Fruit fly (Drosophila melanogaster) whole organism, embryonic: ENCODE results near the gene Oatp26F.

Experiments
- Awh ChIP-seq: fragments of 200-800 bp; sonication (Bioruptor generic); IDR thresholded peaks from 2 replicates; pipeline ENCODE4, ENCODE4 v1.3.6; 2022; ENCODE audit warnings: missing biosample characterization, missing genetic modification characterization
- BtbVII ChIP-seq: fragments of 200-800 bp; sonication (Bioruptor generic); optimal IDR thresholded peaks from 3 replicates; lab custom pipeline; 2017; ENCODE audit warnings: missing biosample characterization, mild to moderate bottlenecking, missing genetic modification characterization
- C15 ChIP-seq: fragments of 200-800 bp; sonication (Bioruptor generic); IDR thresholded peaks from 3 replicates; pipeline ENCODE4 v1.3.6; 2022; ENCODE audit warnings: missing biosample characterization, missing genetic modification characterization
- CG10274 ChIP-seq: fragments of 200-800 bp; sonication (Bioruptor generic); optimal IDR thresholded peaks from 3 replicates; lab custom pipeline; 2017; ENCODE audit warnings: missing biosample characterization, mild to moderate bottlenecking, missing genetic modification characterization
- CG10543 ChIP-seq: fragments of 200-800 bp; sonication (Bioruptor generic); optimal IDR thresholded peaks from 3 replicates; lab custom pipeline; 2017; ENCODE audit warnings: missing biosample characterization, mild to moderate bottlenecking, missing genetic modification characterization, moderate library complexity
- CG10565 ChIP-seq: fragments of 200-800 bp; sonication (Bioruptor generic); optimal IDR thresholded peaks from 3 replicates; lab custom pipeline; 2016; ENCODE audit warnings: missing biosample characterization, mild to moderate bottlenecking, missing genetic modification characterization
- CG10979 ChIP-seq: fragments of 200-800 bp; sonication (Bioruptor generic); optimal IDR thresholded peaks from 2 replicates; lab custom pipeline; 2018; ENCODE audit warnings: missing biosample characterization, mild to moderate bottlenecking, missing genetic modification characterization, moderate library complexity
- CG11085 ChIP-seq: fragments of 200-800 bp; sonication (Bioruptor generic); IDR thresholded peaks from 2 replicates; pipeline ENCODE4 v1.3.6; 2022; ENCODE audit warnings: missing biosample characterization, missing genetic modification characterization
- CG11695 ChIP-seq: fragments of 200-800 bp; sonication (Bioruptor generic); IDR thresholded peaks from 3 replicates; pipeline ENCODE4 v1.3.6; 2022; ENCODE audit warnings: missing biosample characterization, missing genetic modification characterization
- CG12769 ChIP-seq: fragments of 200-800 bp; sonication (Bioruptor generic); optimal IDR thresholded peaks from 2 replicates; lab custom pipeline; 2019; ENCODE audit warnings: missing biosample characterization, mild to moderate bottlenecking, missing genetic modification characterization, moderate library complexity
- CG13287 ChIP-seq: fragments of 200-800 bp; sonication (Bioruptor generic); IDR thresholded peaks from 2 replicates; pipeline ENCODE4 v1.3.6; 2022; ENCODE audit warnings: missing biosample characterization, missing genetic modification characterization; ENCODE audit not compliant: partially characterized antibody
- CG13894 ChIP-seq: fragments of 200-800 bp; sonication (Bioruptor generic); optimal IDR thresholded peaks from 3 replicates; lab custom pipeline; 2018; ENCODE audit warnings: missing biosample characterization, mild to moderate bottlenecking, missing genetic modification characterization, moderate library complexity
- CG14667 ChIP-seq: fragments of 200-800 bp; sonication (Bioruptor generic); IDR thresholded peaks from 2 replicates; pipeline ENCODE4 v1.3.6; 2022; ENCODE audit warnings: missing biosample characterization, missing genetic modification characterization
- CG15514 ChIP-seq: fragments of 200-800 bp; sonication (Bioruptor generic); optimal IDR thresholded peaks from 3 replicates; lab custom pipeline; 2017; ENCODE audit warnings: missing biosample characterization, missing genetic modification characterization, mild to moderate bottlenecking, moderate library complexity, missing genetic modification reagents
- CG17359 ChIP-seq: fragments of 200-800 bp; sonication (Bioruptor generic); optimal IDR thresholded peaks from 3 replicates; lab custom pipeline; 2018; ENCODE audit warnings: missing biosample characterization, mild to moderate bottlenecking, missing genetic modification characterization, moderate library complexity
- CG17912 ChIP-seq: fragments of 200-800 bp; sonication (Bioruptor generic); optimal IDR thresholded peaks from 2 replicates; lab custom pipeline; 2018; ENCODE audit warnings: missing biosample characterization, mild to moderate bottlenecking, missing genetic modification characterization
- CG2712 ChIP-seq: fragments of 200-800 bp; optimal IDR thresholded peaks from 3 replicates; lab custom pipeline; 2019; ENCODE audit warnings: missing biosample characterization, mild to moderate bottlenecking, missing genetic modification characterization, moderate library complexity
- CG4424 ChIP-seq: fragments of 200-800 bp; sonication (Bioruptor generic); optimal IDR thresholded peaks from 3 replicates; lab custom pipeline; 2016; ENCODE audit warnings: missing biosample characterization, missing genetic modification characterization
- CG4617 ChIP-seq: fragments of 200-800 bp; sonication (Bioruptor generic); optimal IDR thresholded peaks from 3 replicates; lab custom pipeline; 2016; ENCODE audit warnings: missing biosample characterization, missing genetic modification characterization, borderline replicate concordance
- CG4730 ChIP-seq: fragments of 200-800 bp; sonication (Bioruptor generic); IDR thresholded peaks from 2 replicates; pipeline ENCODE4 v1.3.6; 2022; ENCODE audit warnings: missing biosample characterization, missing genetic modification characterization
- CG8359 ChIP-seq: fragments of 200-800 bp; sonication (Bioruptor generic); optimal IDR thresholded peaks from 2 replicates; lab custom pipeline; 2017; ENCODE audit warnings: missing biosample characterization, mild to moderate bottlenecking, missing genetic modification characterization, borderline replicate concordance
- D ChIP-seq, 2 experiments: fragments of 200-800 bp in 1 of 2; fragments of >200 bp in 1 of 2; sonication (Bioruptor generic) in 1 of 2; optimal IDR thresholded peaks; 2 replicates in 1 of 2; 3 replicates in 1 of 2; lab custom pipeline; 2017; ENCODE audit warnings: mild to moderate bottlenecking in 1 of 2, missing biosample characterization in 1 of 2, missing genetic modification characterization in 1 of 2, missing genetic modification reagents in 1 of 2
- Doc2 ChIP-seq: fragments of 200-800 bp; sonication (Bioruptor generic); IDR thresholded peaks from 2 replicates; pipeline ENCODE4 v1.3.6; 2022; ENCODE audit warnings: missing biosample characterization, missing genetic modification characterization
- Fer3 ChIP-seq: fragments of 200-800 bp; sonication (Bioruptor generic); optimal IDR thresholded peaks from 2 replicates; lab custom pipeline; 2018; ENCODE audit warnings: missing biosample characterization, mild to moderate bottlenecking, missing genetic modification characterization, moderate library complexity
- H2.0 ChIP-seq: fragments of 200-800 bp; sonication (Bioruptor generic); IDR thresholded peaks from 2 replicates; pipeline ENCODE4 v1.3.6; 2022; ENCODE audit warnings: missing biosample characterization, missing genetic modification characterization
- Lpt ChIP-seq: fragments of >200 bp; optimal IDR thresholded peaks from 2 replicates; lab custom pipeline; 2018; ENCODE audit warnings: missing biosample characterization, missing genetic modification characterization
- Med ChIP-seq: fragments of 200-800 bp; sonication (Bioruptor generic); peaks from one replicate; lab custom pipeline; 2016; ENCODE audit warnings: missing biosample characterization, missing genetic modification characterization, mild to moderate bottlenecking, inconsistent platforms, moderate library complexity
- Mrtf ChIP-seq: fragments of 200-800 bp; sonication (Bioruptor generic); IDR thresholded peaks from 3 replicates; pipeline ENCODE4 v1.3.6; 2022; ENCODE audit warnings: missing biosample characterization, missing genetic modification characterization
- Pdp1 ChIP-seq, 2 experiments: fragments of 200-800 bp; sonication (Bioruptor generic); optimal IDR thresholded peaks; 3 replicates each; lab custom pipeline; 2016; ENCODE audit warnings: missing biosample characterization in 2 of 2, missing genetic modification characterization in 2 of 2, mild to moderate bottlenecking in 1 of 2, moderate library complexity in 1 of 2
- Side ChIP-seq: fragments of 200-800 bp; sonication (Bioruptor generic); optimal IDR thresholded peaks from 2 replicates; lab custom pipeline; 2016; ENCODE audit warnings: missing biosample characterization, missing genetic modification characterization
- Sox100B ChIP-seq: fragments of 200-800 bp; sonication (Bioruptor generic); optimal IDR thresholded peaks from 3 replicates; lab custom pipeline; 2018; ENCODE audit warnings: missing biosample characterization, mild to moderate bottlenecking, missing genetic modification characterization
- Stat92E ChIP-seq, 3 experiments: fragments of >200 bp in 2 of 3; fragments of 200-800 bp in 1 of 3; sonication (Bioruptor generic) in 1 of 3; optimal IDR thresholded peaks; 2 replicates each; lab custom pipeline; 2017 to 2019; ENCODE audit warnings: missing biosample characterization in 3 of 3, missing genetic modification characterization in 3 of 3, mild to moderate bottlenecking in 1 of 3, moderate library complexity in 1 of 3
- ap ChIP-seq: fragments of 200-800 bp; sonication (Bioruptor generic); IDR thresholded peaks from 2 replicates; pipeline ENCODE4 v1.3.6; 2022; ENCODE audit warnings: missing biosample characterization, missing genetic modification characterization
- bcd ChIP-seq: fragments of 200-800 bp; sonication (Bioruptor generic); optimal IDR thresholded peaks from 2 replicates; lab custom pipeline; 2017; ENCODE audit warnings: missing biosample characterization, mild to moderate bottlenecking, missing genetic modification characterization
- cad ChIP-seq: fragments of >200 bp; optimal IDR thresholded peaks from 2 replicates; lab custom pipeline; 2017; ENCODE audit warnings: missing biosample characterization, missing genetic modification characterization
- ci ChIP-seq: fragments of 200-800 bp; sonication (Bioruptor generic); IDR thresholded peaks from 3 replicates; pipeline ENCODE4 v1.3.6; 2022; ENCODE audit warnings: missing biosample characterization, missing genetic modification characterization
- da ChIP-seq: fragments of 200-800 bp; sonication (Bioruptor generic); optimal IDR thresholded peaks from 2 replicates; lab custom pipeline; 2016; ENCODE audit warnings: missing biosample characterization, missing genetic modification characterization
- dimm ChIP-seq: fragments of 200-800 bp; sonication (Bioruptor generic); IDR thresholded peaks from 2 replicates; pipeline ENCODE4 v1.3.6; 2022; ENCODE audit warnings: missing biosample characterization, missing genetic modification characterization
- grn ChIP-seq: fragments of 200-800 bp; sonication (Bioruptor generic); optimal IDR thresholded peaks from 3 replicates; lab custom pipeline; 2017; ENCODE audit warnings: missing biosample characterization, missing genetic modification characterization
- ham ChIP-seq: fragments of 200-800 bp; sonication (Bioruptor generic); IDR thresholded peaks from 2 replicates; pipeline ENCODE4 v1.3.6; 2022; ENCODE audit warnings: missing biosample characterization, missing genetic modification characterization
- hkb ChIP-seq, 2 experiments: fragments of 200-800 bp in 1 of 2; fragments of >200 bp in 1 of 2; sonication (Bioruptor generic) in 1 of 2; IDR thresholded peaks in 1 of 2; optimal IDR thresholded peaks in 1 of 2; 2 replicates each; pipeline versions ENCODE4 v1.3.6 to Lab custom; 2017 to 2022; ENCODE audit warnings: missing biosample characterization in 1 of 2, missing genetic modification characterization in 1 of 2
- kah ChIP-seq: fragments of 200-800 bp; sonication (Bioruptor generic); optimal IDR thresholded peaks from 2 replicates; lab custom pipeline; 2018; ENCODE audit warnings: missing biosample characterization, mild to moderate bottlenecking, missing genetic modification characterization
- pan ChIP-seq, 4 experiments: fragments of >200 bp in 3 of 4; fragments of 200-800 bp in 1 of 4; sonication (Bioruptor generic) in 1 of 4; optimal IDR thresholded peaks in 3 of 4; IDR thresholded peaks in 1 of 4; 2 replicates each; pipeline versions ENCODE4 v1.3.6 to Lab custom; 2017 to 2022; ENCODE audit warnings: missing biosample characterization in 2 of 4, missing genetic modification characterization in 2 of 4, mixed read lengths in 1 of 4
- peb ChIP-seq: fragments of 200-800 bp; sonication (Bioruptor generic); IDR thresholded peaks from 2 replicates; pipeline ENCODE4 v1.3.6; 2022; ENCODE audit warnings: missing biosample characterization, missing genetic modification characterization
- pros ChIP-seq: fragments of 200-800 bp; sonication (Bioruptor generic); optimal IDR thresholded peaks from 3 replicates; lab custom pipeline; 2019; ENCODE audit warnings: missing biosample characterization, mild to moderate bottlenecking, missing genetic modification characterization, moderate library complexity
- sug ChIP-seq: fragments of 200-800 bp; optimal IDR thresholded peaks from 2 replicates; lab custom pipeline; 2019; ENCODE audit warnings: missing biosample characterization, mild to moderate bottlenecking, missing genetic modification characterization, moderate library complexity
- tio ChIP-seq: fragments of 200-800 bp; sonication (Bioruptor generic); optimal IDR thresholded peaks from 2 replicates; lab custom pipeline; 2017; ENCODE audit warnings: missing biosample characterization, missing genetic modification characterization, inconsistent platforms
- twi ChIP-seq: fragments of 200-800 bp; optimal IDR thresholded peaks from 2 replicates; lab custom pipeline; 2019; ENCODE audit warnings: missing biosample characterization, mild to moderate bottlenecking, missing genetic modification characterization, moderate library complexity

Gene Oatp26F

dm6 chr2L:6644421-6645059 is 12.3 kb upstream of the Oatp26F start (continued):
- no peak for TF ChIP-seq CG11695
- TF ChIP-seq H2.0 (GFP tag; lab: Robert Waterston, UW) = no peak
- no peak for TF ChIP-seq Stat92E (GFP tag; optimal IDR thresholded peaks at IDR 0.05; lab: Kevin White, UChicago)
- no peak for TF ChIP-seq dimm (GFP tag; lab: Robert Waterston, UW)
- TF ChIP-seq CG10565 (GFP tag; lab: Kevin White, UChicago) = no peak
- no peak for TF ChIP-seq CG14667
- TF ChIP-seq CG10543 (GFP tag; lab: Kevin White, UChicago) = peak; percentile 25
- no peak for TF ChIP-seq BtbVII (GFP tag; lab: Kevin White, UChicago)
- no peak for TF ChIP-seq peb
- TF ChIP-seq CG13287 (GFP tag; lab: Robert Waterston, UW) = peak; percentile 51; the same call in 1 of the 2 replicates
- TF ChIP-seq CG8359 = no peak
- TF ChIP-seq pan (optimal IDR thresholded peaks at IDR 0.05; lab: Kevin White, UChicago) = no peak
- no peak for TF ChIP-seq pan (GFP tag; optimal IDR thresholded peaks at IDR 0.05 in 1 of 2, IDR thresholded peaks at IDR 0.05 in 1 of 2)
- TF ChIP-seq CG4424 (GFP tag; lab: Kevin White, UChicago) = no peak
- no peak for TF ChIP-seq CG17912
- no peak for TF ChIP-seq CG10274 (GFP tag; lab: Kevin White, UChicago)
- 0 out of 3 replicates have a peak, but pooled peaks have one; percentile 55 for TF ChIP-seq ci (GFP tag; lab: Robert Waterston, UW)
- no peak for TF ChIP-seq CG15514 (GFP tag; lab: Kevin White, UChicago)
- TF ChIP-seq Doc2 = no peak
- no peak for TF ChIP-seq Side
- no peak for TF ChIP-seq tio (GFP tag; lab: Kevin White, UChicago)
- TF ChIP-seq CG2712 = no peak
- no peak for TF ChIP-seq hkb (optimal IDR thresholded peaks at IDR 0.05; lab: Kevin White, UChicago)
- no peak for TF ChIP-seq hkb (GFP tag; IDR thresholded peaks at IDR 0.05; lab: Robert Waterston, UW)
- no peak for TF ChIP-seq bcd
- no peak for TF ChIP-seq ham
- TF ChIP-seq Fer3 (tag; lab: Kevin White, UChicago) = no peak
- peak; percentile 86 for TF ChIP-seq CG12769 (tag; lab: Kevin White, UChicago)
- TF ChIP-seq Mrtf (GFP tag; lab: Robert Waterston, UW) = no peak
- no peak for TF ChIP-seq twi (tag; lab: Kevin White, UChicago)
- no peak for TF ChIP-seq Lpt (GFP tag; lab: Kevin White, UChicago)
- peak; percentile 32 for TF ChIP-seq CG13894 (tag; lab: Kevin White, UChicago)
- no peak for TF ChIP-seq CG11085 (GFP tag; lab: Robert Waterston, UW)
- TF ChIP-seq grn = peak; percentile 27
- TF ChIP-seq Pdp1 (GFP tag; optimal IDR thresholded peaks at IDR 0.05; lab: Kevin White, UChicago) = peak in 1 of 2 experiments; percentile 88
- TF ChIP-seq CG17359 (tag; lab: Kevin White, UChicago) = no peak
- no peak for TF ChIP-seq kah (GFP tag; lab: Kevin White, UChicago)
- no peak for TF ChIP-seq CG4730 (GFP tag; lab: Robert Waterston, UW)
- no peak for TF ChIP-seq da (GFP tag; lab: Kevin White, UChicago)
- no peak for TF ChIP-seq cad (GFP tag; lab: Kevin White, UChicago)
- TF ChIP-seq pros (GFP tag; lab: Kevin White, UChicago) = no peak
- no peak for TF ChIP-seq D (optimal IDR thresholded peaks at IDR 0.05; lab: Kevin White, UChicago)
- TF ChIP-seq D (GFP tag; optimal IDR thresholded peaks at IDR 0.05; lab: Kevin White, UChicago) = no peak
- TF ChIP-seq C15 (GFP tag; lab: Robert Waterston, UW) = no peak
- TF ChIP-seq Sox100B (GFP tag; lab: Kevin White, UChicago) = no peak
- TF ChIP-seq sug (tag; lab: Kevin White, UChicago) = peak; percentile 37
- TF ChIP-seq CG4617 (GFP tag; lab: Kevin White, UChicago) = no peak
- TF ChIP-seq Med = peak; percentile 66
- no peak for TF ChIP-seq Awh
- no peak for TF ChIP-seq CG10979
- no peak for TF ChIP-seq ap
